Worm (Caenorhabditis elegans) whole organism, L1 larva: ENCODE results near the gene srx-137.

Experiments
- ama-1 ChIP-seq: fragments of 150-350 bp; optimal IDR thresholded peaks from 2 replicates; lab custom pipeline; 2014
- ces-1 ChIP-seq: fragments of 150-350 bp; optimal IDR thresholded peaks from 2 replicates; lab custom pipeline; 2014; ENCODE audit warnings: missing biosample characterization, missing genetic modification reagents, missing genetic modification characterization
- egl-27 ChIP-seq, 2 experiments: fragments of 150-350 bp in 1 of 2; sonication (generic microtip); optimal IDR thresholded peaks; 3 replicates each; lab custom pipeline; 2017 to 2018; ENCODE audit warnings: missing biosample characterization in 2 of 2, missing genetic modification characterization in 2 of 2, missing genetic modification reagents in 2 of 2
- fkh-10 ChIP-seq: sonication (generic microtip); optimal IDR thresholded peaks from 2 replicates; lab custom pipeline; 2017; ENCODE audit warnings: missing biosample characterization, missing genetic modification reagents, missing genetic modification characterization
- hlh-4 ChIP-seq: sonication (generic microtip); optimal IDR thresholded peaks from 2 replicates; lab custom pipeline; 2016; ENCODE audit warnings: mild to moderate bottlenecking, missing genetic modification characterization, missing compliant biosample characterization
- jun-1 ChIP-seq: fragments of 150-350 bp; optimal IDR thresholded peaks from 2 replicates; lab custom pipeline; 2014; ENCODE audit warnings: missing biosample characterization, missing genetic modification reagents, missing genetic modification characterization
- lin-15B ChIP-seq: fragments of 150-350 bp; sonication (generic microtip); optimal IDR thresholded peaks from 3 replicates; lab custom pipeline; 2014; ENCODE audit warnings: missing biosample characterization, missing genetic modification characterization
- mab-9 ChIP-seq: fragments of 200-800 bp; sonication (Bioruptor generic); IDR thresholded peaks from 2 replicates; pipeline ENCODE4 v1.3.6; 2022; ENCODE audit warnings: missing genetic modification reagents, missing genetic modification characterization, missing compliant biosample characterization
- nhr-11 ChIP-seq: fragments of 150-350 bp; optimal IDR thresholded peaks from 2 replicates; lab custom pipeline; 2014; ENCODE audit warnings: missing biosample characterization, missing genetic modification characterization
- nhr-28 ChIP-seq: fragments of 150-350 bp; optimal IDR thresholded peaks from 2 replicates; lab custom pipeline; 2014; ENCODE audit warnings: missing biosample characterization, missing genetic modification characterization
- unc-62 ChIP-seq: fragments of 150-350 bp; optimal IDR thresholded peaks from 2 replicates; lab custom pipeline; 2014; ENCODE audit warnings: missing biosample characterization, missing genetic modification reagents, missing genetic modification characterization
- ztf-4 ChIP-seq: fragments of 150-350 bp; optimal IDR thresholded peaks from 2 replicates; lab custom pipeline; 2014; ENCODE audit warnings: missing biosample characterization, missing genetic modification characterization

DNA sequence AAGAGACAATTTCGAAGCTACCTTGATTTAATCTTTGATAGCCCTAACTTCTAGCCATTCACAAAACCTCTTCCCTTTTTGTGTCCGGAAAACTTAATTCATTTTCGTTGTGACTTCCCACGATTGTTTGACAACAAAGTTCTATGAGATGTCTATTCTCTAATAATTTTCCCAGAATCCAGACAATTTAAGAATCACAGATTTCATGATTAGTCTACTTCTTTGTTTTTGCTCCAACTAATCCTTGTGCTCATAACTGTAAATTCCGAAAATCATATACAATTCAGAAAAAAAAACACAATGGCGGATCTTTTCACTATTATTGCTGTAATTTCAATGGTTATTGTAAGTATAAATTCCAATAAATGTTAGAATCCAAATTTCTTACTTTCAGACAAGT is at the start of gene srx-137:
- TF ChIP-seq fkh-10 (GFP tag; lab: Kevin White, UChicago) (no peak), nhr-11 (no peak), mab-9 (GFP tag; lab: Robert Waterston, UW) (no peak), ces-1 (no peak), lin-15B (tag; lab: Kevin White, UChicago) (no peak), nhr-28 (tag; lab: Kevin White, UChicago) (no peak), jun-1 (tag; lab: Kevin White, UChicago) (no peak), ama-1 (lab: Kevin White, UChicago) (no peak), hlh-4 (tag; lab: Kevin White, UChicago) (no peak), egl-27 (tag; optimal IDR thresholded peaks at IDR 0.05; lab: Kevin White, UChicago) (no peak), unc-62 (no peak), ztf-4 (tag; lab: Kevin White, UChicago) (no peak)
